Worm (Caenorhabditis elegans): Measurements from ENCODE around the gene unc-112.
A peak's percentile ranks its signal among the peaks of the same experiment; 100 is the strongest.

unc-112 gene

DNA sequence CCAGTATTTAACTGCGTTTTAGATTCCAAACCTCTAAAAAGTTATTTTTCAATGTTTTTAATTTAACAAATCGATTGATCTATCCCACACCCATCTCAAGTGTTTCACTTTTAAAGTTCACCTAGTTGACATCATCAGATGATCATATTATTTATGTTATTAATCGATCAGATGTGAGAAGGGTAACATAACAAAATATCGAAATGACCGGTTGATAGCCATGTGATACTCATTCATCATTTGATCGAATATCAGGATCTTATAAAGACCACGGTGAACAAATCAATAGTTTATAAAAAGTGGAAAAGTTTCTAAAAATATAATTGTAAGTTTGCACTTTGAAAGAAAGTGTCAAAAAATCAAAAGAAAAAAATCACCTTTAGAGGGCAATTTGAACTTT lies 40.8 kb downstream of the unc-112 start:
- TF ChIP-seq tab-1 (GFP tag; IDR thresholded peaks at IDR 0.05) (no peak), ztf-29 (GFP tag; IDR thresholded peaks at IDR 0.05) (no peak), klf-2 (GFP tag; conservative IDR thresholded peaks at IDR 0.05) (no peak), flt-1 (GFP tag; IDR thresholded peaks at IDR 0.05) (no peak), ztf-23 (GFP tag; IDR thresholded peaks at IDR 0.05) (no peak), T22C8.4 (GFP tag; IDR thresholded peaks at IDR 0.05) (no peak), med-1 (GFP tag; optimal IDR thresholded peaks at IDR 0.05; ENCODE audit: insufficient read depth) (no peak), cog-1 (tag; optimal IDR thresholded peaks at IDR 0.05) (no peak), ref-1 (GFP tag; conservative IDR thresholded peaks at IDR 0.05) (no peak)

DNA sequence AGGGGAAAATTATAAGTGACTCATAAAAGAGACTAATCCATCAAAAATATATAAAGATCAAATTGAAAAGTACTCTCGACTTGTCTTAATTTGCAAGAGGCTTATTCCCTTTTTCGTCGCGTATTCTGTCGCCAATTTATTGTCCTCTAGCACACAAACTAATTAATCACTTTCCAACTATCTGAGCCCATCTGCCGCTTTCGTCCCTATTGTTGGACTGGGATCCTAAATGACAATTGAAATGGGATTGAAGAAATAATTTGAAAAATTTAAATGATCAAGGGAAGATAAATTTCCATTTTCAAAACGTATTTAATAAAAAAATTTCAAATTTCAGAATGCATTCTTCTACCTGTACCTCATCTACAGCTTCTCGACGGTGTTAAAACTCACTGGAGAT lies 45.8 kb downstream of the unc-112 start:
- TF ChIP-seq flt-1 (GFP tag; IDR thresholded peaks at IDR 0.05): no peak
- no peak for TF ChIP-seq ztf-29 (GFP tag; IDR thresholded peaks at IDR 0.05)
- TF ChIP-seq cog-1 (tag; optimal IDR thresholded peaks at IDR 0.05): no peak
- no peak for TF ChIP-seq med-1 (GFP tag; optimal IDR thresholded peaks at IDR 0.05; ENCODE audit: insufficient read depth)
- TF ChIP-seq klf-2 (GFP tag; conservative IDR thresholded peaks at IDR 0.05): no peak
- TF ChIP-seq ref-1 (GFP tag; conservative IDR thresholded peaks at IDR 0.05): no peak

DNA sequence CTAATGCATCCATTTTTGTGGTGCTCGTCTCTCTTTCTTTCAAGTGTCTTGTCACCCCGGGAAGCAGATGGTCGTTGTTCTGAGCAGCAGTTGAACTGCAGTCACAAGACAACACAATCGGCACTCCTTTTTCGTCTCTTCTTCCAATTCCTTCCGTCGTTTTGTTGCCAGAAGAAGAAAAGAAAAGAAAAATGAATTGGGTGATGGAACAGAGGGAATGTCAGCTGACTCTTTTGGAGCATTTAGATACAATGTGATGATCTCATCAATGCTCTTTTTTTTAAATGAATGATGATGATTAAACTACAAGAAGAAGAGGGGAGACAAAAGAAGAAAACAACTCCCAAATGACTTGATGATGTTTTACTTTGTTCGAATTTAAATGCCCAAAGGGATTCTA lies 46.5 kb downstream of the unc-112 start:
- no peak for TF ChIP-seq med-1 (GFP tag; optimal IDR thresholded peaks at IDR 0.05; ENCODE audit: insufficient read depth)
- TF ChIP-seq ztf-29 (GFP tag; IDR thresholded peaks at IDR 0.05): no peak
- no peak for TF ChIP-seq T22C8.4 (GFP tag; IDR thresholded peaks at IDR 0.05)
- no peak for TF ChIP-seq flt-1 (GFP tag; IDR thresholded peaks at IDR 0.05)
- TF ChIP-seq tab-1 (GFP tag; IDR thresholded peaks at IDR 0.05): no peak
- no peak for TF ChIP-seq klf-2 (GFP tag; conservative IDR thresholded peaks at IDR 0.05)
- no peak for TF ChIP-seq cog-1 (tag; optimal IDR thresholded peaks at IDR 0.05)
- TF ChIP-seq ref-1 (GFP tag; conservative IDR thresholded peaks at IDR 0.05): no peak
- TF ChIP-seq ztf-23 (GFP tag; IDR thresholded peaks at IDR 0.05): no peak

DNA sequence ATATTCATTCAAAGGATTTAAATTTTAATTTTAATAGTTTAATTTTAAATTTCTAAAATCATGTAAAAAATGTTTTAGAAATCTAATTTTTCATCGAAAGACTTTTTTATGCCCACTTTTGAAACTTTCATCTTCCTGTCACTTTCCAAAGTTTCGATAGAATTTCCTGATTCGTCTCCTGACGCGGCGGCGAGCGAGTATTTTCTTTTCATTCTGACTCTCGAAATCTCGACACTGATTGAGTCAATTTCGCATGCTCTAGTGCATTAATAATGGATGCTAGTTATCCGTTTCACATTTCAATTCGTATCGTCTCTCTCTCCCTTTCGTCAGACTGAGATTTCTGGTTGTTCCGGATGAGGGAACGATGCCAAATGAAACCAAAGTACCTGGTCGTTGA lies 47.6 kb downstream of the unc-112 start:
- TF ChIP-seq cog-1 (tag; optimal IDR thresholded peaks at IDR 0.05) (no peak), ztf-23 (GFP tag; IDR thresholded peaks at IDR 0.05) (no peak), ztf-29 (GFP tag; IDR thresholded peaks at IDR 0.05) (no peak), tab-1 (GFP tag; IDR thresholded peaks at IDR 0.05) (no peak), T22C8.4 (GFP tag; IDR thresholded peaks at IDR 0.05) (no peak), klf-2 (GFP tag; conservative IDR thresholded peaks at IDR 0.05) (no peak), flt-1 (GFP tag; IDR thresholded peaks at IDR 0.05) (no peak), ref-1 (GFP tag; conservative IDR thresholded peaks at IDR 0.05) (no peak), med-1 (GFP tag; optimal IDR thresholded peaks at IDR 0.05; ENCODE audit: insufficient read depth) (no peak)

DNA sequence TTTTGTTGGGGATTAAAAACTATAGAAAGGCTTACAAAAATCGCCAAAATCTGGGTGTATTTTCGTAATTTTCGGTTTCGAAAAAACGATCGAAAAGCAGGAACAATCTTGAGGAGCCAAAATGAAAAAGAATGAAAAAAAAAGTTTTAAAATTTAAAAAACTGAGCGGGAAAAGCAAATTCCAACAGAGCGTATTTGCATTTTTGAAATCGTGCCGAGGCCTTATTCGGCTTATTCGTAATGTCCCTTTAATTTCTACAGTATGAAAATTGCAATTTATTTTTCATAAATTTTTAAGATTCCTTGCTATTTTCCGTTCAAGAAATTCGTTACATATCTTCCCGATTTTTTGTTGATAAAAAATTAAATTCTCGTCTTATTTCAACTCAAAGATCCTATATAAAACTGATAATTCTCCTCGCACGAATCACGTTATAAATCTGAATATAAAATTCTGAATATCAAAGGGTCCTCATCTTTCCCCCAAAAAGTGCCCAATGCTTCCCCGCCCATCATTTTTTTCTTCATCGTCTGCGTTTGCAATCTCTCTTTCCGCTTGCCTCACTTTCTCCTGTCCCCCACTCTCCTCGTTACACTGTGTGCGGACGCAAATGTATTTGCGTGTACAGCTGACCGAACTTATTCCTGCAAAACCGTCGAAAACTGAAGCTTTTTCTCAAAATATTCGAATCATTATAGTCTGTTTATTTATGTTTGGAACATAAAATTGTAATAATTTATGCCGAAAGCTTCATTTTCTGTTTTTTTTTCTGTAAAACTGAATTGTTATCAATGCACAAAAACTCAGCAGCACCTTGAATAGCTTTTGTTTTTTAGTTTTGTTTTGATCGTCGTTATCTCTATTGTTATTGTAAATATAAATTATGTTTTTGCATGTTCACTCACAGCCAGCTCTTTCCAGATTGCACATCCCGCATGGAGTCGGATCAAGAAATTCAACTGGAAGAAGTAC lies 50.4 kb downstream of the unc-112 start, which contains the start of the genes rfc-1 and pmp-3:
TSS of gene rfc-1 (minus strand) at position 163 of the 973 bp plus-strand sequence.
TSS of gene pmp-3 (plus strand) at position 923 of the 973 bp plus-strand sequence.
- TF ChIP-seq flt-1 (GFP tag; IDR thresholded peaks at IDR 0.05) (0 out of 2 replicates have a peak, but pooled peaks have one; percentile 38), T22C8.4 (GFP tag; IDR thresholded peaks at IDR 0.05) (no peak), med-1 (GFP tag; optimal IDR thresholded peaks at IDR 0.05; ENCODE audit: insufficient read depth) (no peak)

DNA sequence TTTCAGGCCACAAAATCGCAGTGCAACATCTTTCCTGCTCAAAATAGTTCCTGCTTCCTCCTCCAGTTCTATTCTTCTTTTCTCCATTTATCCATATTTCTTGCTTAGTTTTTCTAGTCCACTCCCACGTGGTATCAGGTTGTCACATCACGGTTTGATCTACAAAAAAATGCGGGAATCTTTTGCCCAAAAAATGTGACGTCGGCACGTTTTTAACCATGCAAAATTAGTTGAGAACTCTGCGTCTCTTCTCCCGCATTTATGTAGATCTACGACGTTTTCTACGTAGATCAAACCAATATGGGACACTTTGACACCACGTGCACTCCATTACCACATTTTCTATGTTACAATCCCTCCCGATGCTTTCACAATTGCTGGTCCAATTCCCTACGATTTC lies 54.4 kb downstream of the unc-112 start:
- TF ChIP-seq klf-2 (GFP tag; conservative IDR thresholded peaks at IDR 0.05): no peak
- no peak for TF ChIP-seq flt-1 (GFP tag; IDR thresholded peaks at IDR 0.05)
- no peak for TF ChIP-seq ztf-29 (GFP tag; IDR thresholded peaks at IDR 0.05)
- TF ChIP-seq med-1 (GFP tag; optimal IDR thresholded peaks at IDR 0.05; ENCODE audit: insufficient read depth): no peak
- no peak for TF ChIP-seq ztf-23 (GFP tag; IDR thresholded peaks at IDR 0.05)
- TF ChIP-seq cog-1 (tag; optimal IDR thresholded peaks at IDR 0.05): no peak
- TF ChIP-seq T22C8.4 (GFP tag; IDR thresholded peaks at IDR 0.05): no peak
- no peak for TF ChIP-seq tab-1 (GFP tag; IDR thresholded peaks at IDR 0.05)
- no peak for TF ChIP-seq ref-1 (GFP tag; conservative IDR thresholded peaks at IDR 0.05)

All from whole organism, midembryonic.